Worm (Caenorhabditis elegans) whole organism, young adult: Measurements from ENCODE around the gene srz-16.

Experiments used
- F37B4.10 ChIP-seq: fragments of 200-800 bp; sonication (Bioruptor generic); IDR thresholded peaks from 2 replicates; pipeline ENCODE4 v1.3.6; 2022; ENCODE audit warnings: missing genetic modification characterization, missing compliant biosample characterization
- ZK185.1 ChIP-seq: sonication (generic microtip); optimal IDR thresholded peaks from 2 replicates; lab custom pipeline; 2016; ENCODE audit warnings: mild to moderate bottlenecking, missing genetic modification characterization, missing compliant biosample characterization; ENCODE audit not compliant: poor library complexity, severe bottlenecking
- ceh-79 ChIP-seq: sonication (generic microtip); optimal IDR thresholded peaks from 2 replicates; lab custom pipeline; 2017; ENCODE audit warnings: mild to moderate bottlenecking, missing genetic modification characterization, missing compliant biosample characterization
- ceh-91 ChIP-seq: fragments of 200-800 bp; sonication (Bioruptor generic); IDR thresholded peaks from 2 replicates; pipeline ENCODE4 v1.3.6; 2022; ENCODE audit warnings: missing genetic modification reagents, missing genetic modification characterization, missing compliant biosample characterization
- gei-17 ChIP-seq: fragments of 200-800 bp; sonication (Bioruptor generic); optimal IDR thresholded peaks from 2 replicates; lab custom pipeline; 2018; ENCODE audit warnings: mild to moderate bottlenecking, missing genetic modification characterization, missing compliant biosample characterization
- hsf-1 ChIP-seq: fragments of 200-800 bp; sonication (Bioruptor generic); IDR thresholded peaks from 2 replicates; pipeline ENCODE4 v1.3.6; 2022; ENCODE audit warnings: missing genetic modification reagents, missing genetic modification characterization, missing compliant biosample characterization
- let-526 ChIP-seq: fragments of 200-800 bp; sonication (Bioruptor generic); IDR thresholded peaks from 2 replicates; pipeline ENCODE4 v1.3.6; 2022; ENCODE audit warnings: missing genetic modification reagents, missing genetic modification characterization, missing compliant biosample characterization
- nfya-2 ChIP-seq: fragments of 200-800 bp; sonication (Bioruptor generic); IDR thresholded peaks from 2 replicates; pipeline ENCODE4 v1.3.6; 2022; ENCODE audit warnings: missing genetic modification reagents, missing genetic modification characterization, missing compliant biosample characterization
- unc-62 ChIP-seq: fragments of 150-350 bp; optimal IDR thresholded peaks from 2 replicates; lab custom pipeline; 2014; ENCODE audit warnings: missing biosample characterization, missing genetic modification reagents, missing genetic modification characterization
- ztf-18 ChIP-seq: sonication (generic microtip); optimal IDR thresholded peaks from 2 replicates; lab custom pipeline; 2016; ENCODE audit warnings: missing genotype, mild to moderate bottlenecking, missing genetic modification characterization, missing compliant biosample characterization
- ztf-22 ChIP-seq: fragments of 200-800 bp; sonication (Bioruptor generic); optimal IDR thresholded peaks from 2 replicates; lab custom pipeline; 2018; ENCODE audit warnings: mild to moderate bottlenecking, missing genetic modification characterization, moderate library complexity, missing compliant biosample characterization
- ztf-25 ChIP-seq: fragments of 200-800 bp; sonication (Bioruptor generic); IDR thresholded peaks from 2 replicates; pipeline ENCODE4 v1.3.6; 2022; ENCODE audit warnings: missing genetic modification reagents, missing genetic modification characterization, missing compliant biosample characterization

ce11 chrV:20161781-20162289, 24.6 kb downstream of the srz-16 start:
- TF ChIP-seq nfya-2 (GFP tag; lab: Robert Waterston, UW) (no peak), ztf-22 (GFP tag; lab: Kevin White, UChicago) (no peak), F37B4.10 (no peak), unc-62 (GFP tag; lab: Kevin White, UChicago) (no peak), ztf-18 (no peak), hsf-1 (GFP tag; lab: Robert Waterston, UW) (no peak), ceh-91 (GFP tag; lab: Robert Waterston, UW) (no peak), ztf-25 (no peak), ZK185.1 (tag; lab: Kevin White, UChicago) (no peak), let-526 (GFP tag; lab: Robert Waterston, UW) (no peak), ceh-79 (tag; lab: Kevin White, UChicago) (no peak), gei-17 (peak; percentile 10)
